Fruit fly (Drosophila melanogaster): ENCODE measurements around the gene sip2.
A peak's percentile ranks its signal among the peaks of the same experiment; 100 is the strongest.

Gene sip2

dm6 chr2L:6950096-6950495, 13.8 kb downstream of the sip2 start, which contains the start of the genes Gas41 and SA1 (continued):
- TF ChIP-seq CG6765 (GFP tag; optimal IDR thresholded peaks at IDR 0.05) (peak; percentile 76), D19B (GFP tag; optimal IDR thresholded peaks at IDR 0.05) (peak; percentile 48), CG11696 (GFP tag; IDR thresholded peaks at IDR 0.05) (peak; percentile 54), Scr (GFP tag; IDR thresholded peaks at IDR 0.05; ENCODE audit: partially characterized antibody) (peak; percentile 73), odd (GFP tag; optimal IDR thresholded peaks at IDR 0.05) (no peak), CG2678 (tag; optimal IDR thresholded peaks at IDR 0.05) (peak; percentile 92), CG11504 (tag; optimal IDR thresholded peaks at IDR 0.05) (no peak), CrebB (tag; optimal IDR thresholded peaks at IDR 0.05) (peak; percentile 79), kah (GFP tag; optimal IDR thresholded peaks at IDR 0.05) (peak; percentile 54), pfk (GFP tag; optimal IDR thresholded peaks at IDR 0.05) (peak; percentile 3), CG18599 (GFP tag; optimal IDR thresholded peaks at IDR 0.05) (peak; percentile 91), esg (GFP tag; conservative IDR thresholded peaks at IDR 0.05) (peak; percentile 93), CG2889 (GFP tag; IDR thresholded peaks at IDR 0.05) (peak; percentile 92), CG11456 (GFP tag; IDR thresholded peaks at IDR 0.05) (no peak), ap (GFP tag; IDR thresholded peaks at IDR 0.05) (no peak), CG31365 (tag; optimal IDR thresholded peaks at IDR 0.05) (peak; percentile 8), lbe (GFP tag; optimal IDR thresholded peaks at IDR 0.05) (peak; percentile 82), Gsc (GFP tag; IDR thresholded peaks at IDR 0.05) (no peak), HLH54F (GFP tag; optimal IDR thresholded peaks at IDR 0.05) (peak; percentile 28), CG6683 (GFP tag; optimal IDR thresholded peaks at IDR 0.05) (peak; percentile 64), CG17328 (GFP tag; IDR thresholded peaks at IDR 0.05) (peak; percentile 83), Dp (GFP tag; optimal IDR thresholded peaks at IDR 0.05) (peak; percentile 42), D19A (tag; optimal IDR thresholded peaks at IDR 0.05) (no peak), CG13424 (tag; optimal IDR thresholded peaks at IDR 0.05) (peak; percentile 96), bowl (GFP tag; IDR thresholded peaks at IDR 0.05) (no peak), BtbVII (GFP tag; optimal IDR thresholded peaks at IDR 0.05) (peak; percentile 71), CG6175 (GFP tag; IDR thresholded peaks at IDR 0.05) (peak; percentile 38; the same call in 1 of the 3 replicates), CG14710 (tag; optimal IDR thresholded peaks at IDR 0.05) (peak; percentile 96), Mad (GFP tag; optimal IDR thresholded peaks at IDR 0.05) (no peak), pho (GFP tag; optimal IDR thresholded peaks at IDR 0.05) (peak; percentile 41), Dek (tag; optimal IDR thresholded peaks at IDR 0.05) (peak; percentile 93), CG4854 (GFP tag; optimal IDR thresholded peaks at IDR 0.05) (no peak), CG12071 (GFP tag; optimal IDR thresholded peaks at IDR 0.05) (no peak), sens-2 (GFP tag; IDR thresholded peaks at IDR 0.05) (no peak), CG3163 (GFP tag; optimal IDR thresholded peaks at IDR 0.05) (no peak), wek (GFP tag; optimal IDR thresholded peaks at IDR 0.05) (no peak), ash1 (GFP tag; optimal IDR thresholded peaks at IDR 0.05) (no peak), YL-1 (GFP tag; optimal IDR thresholded peaks at IDR 0.05) (peak; percentile 69), bsh (GFP tag; optimal IDR thresholded peaks at IDR 0.05) (peak in 1 of 2 experiments; percentile 22), CG33213 (GFP tag; optimal IDR thresholded peaks at IDR 0.05) (peak; percentile 38), Sox102F (GFP tag; optimal IDR thresholded peaks at IDR 0.05) (no peak), CG7556 (GFP tag; optimal IDR thresholded peaks at IDR 0.05) (peak; percentile 78), seq (GFP tag; IDR thresholded peaks at IDR 0.05) (peak; percentile 55; the same call in 1 of the 2 replicates), disco-r (GFP tag; optimal IDR thresholded peaks at IDR 0.05) (peak; percentile 30), CG9437 (GFP tag; optimal IDR thresholded peaks at IDR 0.05) (peak; percentile 78), CG17359 (tag; optimal IDR thresholded peaks at IDR 0.05) (peak; percentile 93), z (GFP tag; IDR thresholded peaks at IDR 0.05) (no peak), CG15269 (tag; optimal IDR thresholded peaks at IDR 0.05) (no peak), CoRest (tag; optimal IDR thresholded peaks at IDR 0.05) (peak; percentile 76), Trl (optimal IDR thresholded peaks at IDR 0.05) (no peak), Trl (GFP tag; optimal IDR thresholded peaks at IDR 0.05) (peak; percentile 7)

Data from whole organism, embryonic.